Worm (Caenorhabditis elegans) whole organism, L4 larva: ENCODE results near the gene C16D9.1.

Experiments used
- D1046.2 ChIP-seq: fragments of 200-800 bp; sonication (Bioruptor generic); IDR thresholded peaks from 2 replicates; pipeline ENCODE4 v1.3.6; 2022; ENCODE audit warnings: missing genetic modification characterization, missing compliant biosample characterization
- F10B5.3 ChIP-seq: sonication (generic microtip); optimal IDR thresholded peaks from 2 replicates; lab custom pipeline; 2016; ENCODE audit warnings: mild to moderate bottlenecking, missing genetic modification characterization, missing compliant biosample characterization
- F26F4.8 ChIP-seq: fragments of 200-800 bp; sonication (Bioruptor generic); conservative IDR thresholded peaks from 2 replicates; pipeline ENCODE4 v1.3.6; 2022; ENCODE audit warnings: missing genetic modification characterization, missing compliant biosample characterization
- F37D6.2 ChIP-seq: sonication (generic microtip); optimal IDR thresholded peaks from 2 replicates; lab custom pipeline; 2016; ENCODE audit warnings: mild to moderate bottlenecking, missing genetic modification characterization, missing compliant biosample characterization
- F49E8.2 ChIP-seq: sonication (generic microtip); optimal IDR thresholded peaks from 2 replicates; lab custom pipeline; 2016; ENCODE audit warnings: missing compliant biosample characterization, mild to moderate bottlenecking, missing genetic modification characterization, borderline replicate concordance
- T20F7.1 ChIP-seq: fragments of 200-800 bp; sonication (Bioruptor generic); optimal IDR thresholded peaks from 2 replicates; lab custom pipeline; 2018; ENCODE audit warnings: mild to moderate bottlenecking, missing genetic modification characterization, missing compliant biosample characterization
- T26A8.4 ChIP-seq: fragments of 200-800 bp; sonication (Bioruptor generic); IDR thresholded peaks from 2 replicates; pipeline ENCODE4 v1.3.6; 2022; ENCODE audit warnings: missing genetic modification characterization, missing compliant biosample characterization
- Y48G9A.11 ChIP-seq: fragments of 200-800 bp; sonication (Bioruptor generic); IDR thresholded peaks from 2 replicates; pipeline ENCODE4 v1.3.6; 2022; ENCODE audit warnings: missing genetic modification reagents, missing genetic modification characterization, missing compliant biosample characterization
- Y5F2A.4 ChIP-seq: fragments of 200-800 bp; sonication (Bioruptor generic); optimal IDR thresholded peaks from 2 replicates; lab custom pipeline; 2018; ENCODE audit warnings: mild to moderate bottlenecking, missing genetic modification characterization, missing compliant biosample characterization
- ZK337.2 ChIP-seq: fragments of 200-800 bp; sonication (Bioruptor generic); IDR thresholded peaks from 2 replicates; pipeline ENCODE4 v1.3.6; 2022; ENCODE audit warnings: missing genetic modification reagents, missing genetic modification characterization, missing compliant biosample characterization
- ama-1 ChIP-seq: fragments of 150-350 bp; optimal IDR thresholded peaks from 2 replicates; lab custom pipeline; 2014; ENCODE audit warnings: inconsistent platforms, mixed read lengths
- arid-1 ChIP-seq: fragments of 200-800 bp; sonication (Bioruptor generic); conservative IDR thresholded peaks from 2 replicates; pipeline ENCODE4 v1.3.6; 2022; ENCODE audit warnings: missing genetic modification reagents, missing genetic modification characterization, missing compliant biosample characterization
- ceh-20 ChIP-seq: fragments of 200-800 bp; sonication (Bioruptor generic); IDR thresholded peaks from 2 replicates; pipeline ENCODE4 v1.3.6; 2022; ENCODE audit warnings: missing genetic modification reagents, missing genetic modification characterization, missing compliant biosample characterization
- ceh-28 ChIP-seq: fragments of 150-350 bp; optimal IDR thresholded peaks from 2 replicates; lab custom pipeline; 2014; ENCODE audit warnings: missing biosample characterization, missing genetic modification reagents, missing genetic modification characterization
- ceh-44 ChIP-seq: fragments of 200-800 bp; sonication (Bioruptor generic); IDR thresholded peaks from 2 replicates; pipeline ENCODE4 v1.3.6; 2022; ENCODE audit warnings: missing genetic modification reagents, missing genetic modification characterization, missing compliant biosample characterization
- cey-2 ChIP-seq: sonication (generic microtip); optimal IDR thresholded peaks from 3 replicates; lab custom pipeline; 2017; ENCODE audit warnings: missing genetic modification characterization, mild to moderate bottlenecking, missing compliant biosample characterization, antibody characterized with exemption, borderline replicate concordance; ENCODE audit not compliant: insufficient read depth
- daf-19 ChIP-seq: fragments of 200-800 bp; sonication (Bioruptor generic); conservative IDR thresholded peaks from 2 replicates; pipeline ENCODE4 v1.3.6; 2022; ENCODE audit warnings: missing genetic modification characterization, missing compliant biosample characterization
- dmd-9 ChIP-seq: fragments of 200-800 bp; sonication (Bioruptor generic); IDR thresholded peaks from 2 replicates; pipeline ENCODE4 v1.3.6; 2022; ENCODE audit warnings: missing genetic modification reagents, missing genetic modification characterization, missing compliant biosample characterization
- dpl-1 ChIP-seq: fragments of 150-350 bp; optimal IDR thresholded peaks from 2 replicates; lab custom pipeline; 2014; ENCODE audit warnings: missing biosample characterization, missing genetic modification reagents, missing genetic modification characterization
- duxl-1 ChIP-seq: sonication (generic microtip); optimal IDR thresholded peaks from 2 replicates; lab custom pipeline; 2016; ENCODE audit warnings: mild to moderate bottlenecking, missing genetic modification characterization, moderate library complexity, missing compliant biosample characterization; ENCODE audit not compliant: poor library complexity
- fkh-10 ChIP-seq: fragments of 150-350 bp; optimal IDR thresholded peaks from 2 replicates; lab custom pipeline; 2014; ENCODE audit warnings: missing biosample characterization, missing genetic modification reagents, missing genetic modification characterization
- fos-1 ChIP-seq: fragments of 150-350 bp; optimal IDR thresholded peaks from 2 replicates; lab custom pipeline; 2014; ENCODE audit warnings: missing biosample characterization, missing genetic modification characterization
- gei-8 ChIP-seq: fragments of 200-800 bp; sonication (Bioruptor generic); optimal IDR thresholded peaks from 2 replicates; lab custom pipeline; 2018; ENCODE audit warnings: mild to moderate bottlenecking, missing genetic modification characterization, missing compliant biosample characterization
- hif-1 ChIP-seq, 2 experiments: sonication (generic microtip); optimal IDR thresholded peaks; 2 replicates each; lab custom pipeline; 2016 to 2017; ENCODE audit warnings: missing compliant biosample characterization in 2 of 2, missing genetic modification characterization in 2 of 2, missing genetic modification reagents in 2 of 2, missing genotype in 2 of 2, mild to moderate bottlenecking in 1 of 2
- hlh-30 ChIP-seq: sonication (generic microtip); optimal IDR thresholded peaks from 2 replicates; lab custom pipeline; 2017; ENCODE audit warnings: antibody characterized with exemption, mild to moderate bottlenecking, missing genetic modification characterization, missing compliant biosample characterization; ENCODE audit not compliant: insufficient read depth
- lim-7 ChIP-seq: fragments of 200-800 bp; sonication (Bioruptor generic); IDR thresholded peaks from 2 replicates; pipeline ENCODE4 v1.3.6; 2022; ENCODE audit warnings: missing genetic modification characterization, missing compliant biosample characterization
- lin-29 ChIP-seq: fragments of 200-800 bp; sonication (Bioruptor generic); IDR thresholded peaks from 2 replicates; pipeline ENCODE4 v1.3.6; 2022; ENCODE audit warnings: missing genetic modification reagents, missing genetic modification characterization, missing compliant biosample characterization
- lin-38 ChIP-seq: fragments of 200-800 bp; sonication (Bioruptor generic); IDR thresholded peaks from 2 replicates; pipeline ENCODE4 v1.3.6; 2022; ENCODE audit warnings: missing genetic modification reagents, missing genetic modification characterization, missing compliant biosample characterization
- lin-39 ChIP-seq: fragments of 150-350 bp; optimal IDR thresholded peaks from 2 replicates; lab custom pipeline; 2014; ENCODE audit warnings: missing biosample characterization, missing genetic modification reagents, missing genetic modification characterization
- lir-3 ChIP-seq: sonication (generic microtip); optimal IDR thresholded peaks from 2 replicates; lab custom pipeline; 2016; ENCODE audit warnings: mild to moderate bottlenecking, missing genetic modification characterization, missing compliant biosample characterization
- lsy-2 ChIP-seq, 2 experiments: fragments of 150-350 bp in 1 of 2; sonication (generic microtip) in 1 of 2; optimal IDR thresholded peaks; 2 replicates each; lab custom pipeline; 2014 to 2017; ENCODE audit warnings: missing biosample characterization in 2 of 2, missing genetic modification characterization in 2 of 2
- mdl-1 ChIP-seq, 2 experiments: fragments of 150-350 bp in 1 of 2; sonication (generic microtip) in 1 of 2; optimal IDR thresholded peaks; 2 replicates each; lab custom pipeline; 2014 to 2017; ENCODE audit warnings: missing biosample characterization in 2 of 2, missing genetic modification characterization in 2 of 2
- mxl-2 ChIP-seq: fragments of 200-800 bp; sonication (Bioruptor generic); conservative IDR thresholded peaks from 2 replicates; pipeline ENCODE4 v1.3.6; 2022; ENCODE audit warnings: missing genetic modification reagents, missing genetic modification characterization, missing compliant biosample characterization
- mxl-3 ChIP-seq: fragments of 200-800 bp; sonication (Bioruptor generic); optimal IDR thresholded peaks from 2 replicates; lab custom pipeline; 2018; ENCODE audit warnings: mild to moderate bottlenecking, missing genetic modification characterization, missing compliant biosample characterization
- nhr-25 ChIP-seq: sonication (generic microtip); optimal IDR thresholded peaks from 2 replicates; lab custom pipeline; 2017; ENCODE audit warnings: missing genetic modification characterization, mild to moderate bottlenecking, missing compliant biosample characterization, antibody characterized with exemption, moderate library complexity, borderline replicate concordance; ENCODE audit not compliant: insufficient read depth
- nhr-48 ChIP-seq: sonication (generic microtip); optimal IDR thresholded peaks from 2 replicates; lab custom pipeline; 2016; ENCODE audit warnings: mild to moderate bottlenecking, missing genetic modification characterization, missing compliant biosample characterization
- nhr-6 ChIP-seq: fragments of 150-350 bp; optimal IDR thresholded peaks from 2 replicates; lab custom pipeline; 2014; ENCODE audit warnings: missing biosample characterization, missing genetic modification characterization
- nhr-77 ChIP-seq: fragments of 150-350 bp; optimal IDR thresholded peaks from 2 replicates; lab custom pipeline; 2014; ENCODE audit warnings: missing biosample characterization, missing genetic modification characterization
- php-3 ChIP-seq: fragments of 200-800 bp; sonication (Bioruptor generic); IDR thresholded peaks from 2 replicates; pipeline ENCODE4 v1.3.6; 2022; ENCODE audit warnings: missing genetic modification reagents, missing genetic modification characterization, missing compliant biosample characterization
- pqm-1 ChIP-seq: sonication (generic microtip); optimal IDR thresholded peaks from 2 replicates; lab custom pipeline; 2017; ENCODE audit warnings: missing biosample characterization, missing genetic modification characterization
- rbr-2 ChIP-seq: sonication (generic microtip); optimal IDR thresholded peaks from 2 replicates; lab custom pipeline; 2016; ENCODE audit warnings: missing genotype, missing genetic modification characterization, missing compliant biosample characterization
- set-16 ChIP-seq: fragments of 200-800 bp; sonication (Bioruptor generic); IDR thresholded peaks from 2 replicates; pipeline ENCODE4 v1.3.6; 2022; ENCODE audit warnings: missing genetic modification reagents, missing genetic modification characterization, missing compliant biosample characterization
- skn-1 ChIP-seq: fragments of 150-350 bp; optimal IDR thresholded peaks from 2 replicates; lab custom pipeline; 2014; ENCODE audit warnings: missing biosample characterization, missing genetic modification characterization
- spr-1 ChIP-seq: sonication (generic microtip); optimal IDR thresholded peaks from 2 replicates; lab custom pipeline; 2016; ENCODE audit warnings: mild to moderate bottlenecking, missing genetic modification characterization, missing compliant biosample characterization
- tra-1 ChIP-seq: fragments of 200-800 bp; sonication (Bioruptor generic); IDR thresholded peaks from 2 replicates; pipeline ENCODE4 v1.3.6; 2022; ENCODE audit warnings: missing genetic modification reagents, missing genetic modification characterization, missing compliant biosample characterization
- unc-39 ChIP-seq: sonication (generic microtip); optimal IDR thresholded peaks from 2 replicates; lab custom pipeline; 2017; ENCODE audit warnings: missing biosample characterization, missing genetic modification characterization
- vab-7 ChIP-seq: fragments of 200-800 bp; sonication (Bioruptor generic); IDR thresholded peaks from 2 replicates; pipeline ENCODE4 v1.3.6; 2022; ENCODE audit warnings: missing genetic modification reagents, missing genetic modification characterization, missing compliant biosample characterization
- zag-1 ChIP-seq: fragments of 150-350 bp; optimal IDR thresholded peaks from 2 replicates; lab custom pipeline; 2014; ENCODE audit warnings: missing biosample characterization, missing genetic modification characterization
- zip-11 ChIP-seq: fragments of 200-800 bp; sonication (Bioruptor generic); IDR thresholded peaks from 2 replicates; pipeline ENCODE4 v1.3.6; 2022; ENCODE audit warnings: missing genetic modification characterization, missing compliant biosample characterization
- zip-2 ChIP-seq: fragments of 150-350 bp; optimal IDR thresholded peaks from 2 replicates; lab custom pipeline; 2014; ENCODE audit warnings: missing biosample characterization, missing genetic modification characterization
- ztf-11 ChIP-seq: fragments of 150-350 bp; optimal IDR thresholded peaks from 2 replicates; lab custom pipeline; 2014; ENCODE audit warnings: missing biosample characterization, missing genetic modification characterization

C16D9.1 gene

ce11 chrV:8228712-8229119 lies 30.4 kb upstream of the C16D9.1 start:
- TF ChIP-seq F37D6.2 (tag; lab: Kevin White, UChicago) (peak; percentile 66), T20F7.1 (GFP tag; lab: Kevin White, UChicago) (peak; percentile 82), F10B5.3 (tag; lab: Kevin White, UChicago) (peak; percentile 83), mxl-2 (GFP tag; lab: Robert Waterston, UW) (no peak), Y48G9A.11 (GFP tag; lab: Robert Waterston, UW) (peak; percentile 92), D1046.2 (GFP tag; lab: Robert Waterston, UW) (no peak), cey-2 (no peak), mdl-1 (tag; optimal IDR thresholded peaks at IDR 0.05; lab: Kevin White, UChicago) (peak; percentile 48 to 51), pqm-1 (peak; percentile 8), lin-29 (GFP tag; lab: Robert Waterston, UW) (peak; percentile 25; the same call in 1 of the 2 replicates), mxl-3 (GFP tag; lab: Kevin White, UChicago) (peak; percentile 66), F49E8.2 (tag; lab: Kevin White, UChicago) (peak; percentile 97), ceh-28 (no peak), lin-39 (tag; lab: Kevin White, UChicago) (no peak), php-3 (GFP tag; lab: Robert Waterston, UW) (peak; percentile 73), lin-38 (GFP tag; lab: Robert Waterston, UW) (no peak; the same call in 1 of the 2 replicates), spr-1 (peak; percentile 85), lim-7 (GFP tag; lab: Robert Waterston, UW) (no peak), gei-8 (GFP tag; lab: Kevin White, UChicago) (no peak), skn-1 (tag; lab: Kevin White, UChicago) (no peak), arid-1 (GFP tag; lab: Robert Waterston, UW) (peak; percentile 70; the same call in 1 of the 2 replicates), vab-7 (0 out of 2 replicates have a peak, but pooled peaks have one; percentile 29), hif-1 (tag; optimal IDR thresholded peaks at IDR 0.05; lab: Kevin White, UChicago) (peak; percentile 12 to 30), Y5F2A.4 (no peak), zag-1 (tag; lab: Kevin White, UChicago) (no peak), hlh-30 (peak; percentile 80), daf-19 (peak; percentile 71; the same call in 1 of the 2 replicates), zip-11 (GFP tag; lab: Robert Waterston, UW) (no peak), dmd-9 (GFP tag; lab: Robert Waterston, UW) (peak; percentile 74), duxl-1 (tag; lab: Kevin White, UChicago) (peak; percentile 92), ceh-44 (GFP tag; lab: Robert Waterston, UW) (peak; percentile 93), lsy-2 (tag; optimal IDR thresholded peaks at IDR 0.05; lab: Kevin White, UChicago) (peak in 1 of 2 experiments; percentile 77), rbr-2 (tag; lab: Kevin White, UChicago) (peak; percentile 83), nhr-6 (peak; percentile 65), nhr-48 (tag; lab: Kevin White, UChicago) (peak; percentile 81), nhr-77 (peak; percentile 54), F26F4.8 (no peak), ztf-11 (tag; lab: Kevin White, UChicago) (no peak), tra-1 (GFP tag; lab: Robert Waterston, UW) (peak; percentile 83), set-16 (GFP tag; lab: Robert Waterston, UW) (no peak), ceh-20 (GFP tag; lab: Robert Waterston, UW) (no peak), T26A8.4 (GFP tag; lab: Robert Waterston, UW) (peak; percentile 91), unc-39 (tag; lab: Kevin White, UChicago) (no peak), nhr-25 (peak; percentile 56), fkh-10 (GFP tag; lab: Kevin White, UChicago) (no peak), lir-3 (peak; percentile 22), fos-1 (tag; lab: Kevin White, UChicago) (no peak), ZK337.2 (no peak), ama-1 (lab: Kevin White, UChicago) (peak; percentile 94), dpl-1 (GFP tag; lab: Kevin White, UChicago) (peak; percentile 53), zip-2 (tag; lab: Kevin White, UChicago) (no peak)
